Worm (Caenorhabditis elegans) whole organism, L4/young adult: ENCODE results near the gene K07C11.10.

Experiments used
- W03F9.2 ChIP-seq: fragments of 150-350 bp; optimal IDR thresholded peaks from 2 replicates; lab custom pipeline; 2014; ENCODE audit warnings: missing biosample characterization, missing genetic modification characterization
- dao-5 ChIP-seq: sonication (generic microtip); optimal IDR thresholded peaks from 2 replicates; lab custom pipeline; 2016; ENCODE audit warnings: missing genotype, missing genetic modification characterization, moderate library complexity, missing compliant biosample characterization
- him-1 ChIP-seq: sonication (generic microtip); optimal IDR thresholded peaks from 2 replicates; lab custom pipeline; 2016; ENCODE audit warnings: missing genotype, missing genetic modification reagents, missing genetic modification characterization, missing compliant biosample characterization

The K07C11.10 gene

ce11 chrV:8219550-8219949 is 7.2 kb downstream of the K07C11.10 start:
- no peak for TF ChIP-seq W03F9.2 (tag; lab: Kevin White, UChicago)
- TF ChIP-seq him-1 (tag; lab: Kevin White, UChicago), result no peak
- no peak for TF ChIP-seq dao-5 (tag; lab: Kevin White, UChicago)

ce11 chrV:8217661-8218265 is 8.9 kb downstream of the K07C11.10 start, which contains the start of gene K07C11.8:
K07C11.8 (minus strand) TSS chrV:8217884.
- TF ChIP-seq dao-5 (tag; lab: Kevin White, UChicago) (no peak), him-1 (tag; lab: Kevin White, UChicago) (no peak), W03F9.2 (tag; lab: Kevin White, UChicago) (no peak)

ce11 chrV:8217118-8217517 is 9.6 kb downstream of the K07C11.10 start:
- TF ChIP-seq dao-5 (tag; lab: Kevin White, UChicago) (no peak), W03F9.2 (tag; lab: Kevin White, UChicago) (no peak), him-1 (tag; lab: Kevin White, UChicago) (no peak)

DNA sequence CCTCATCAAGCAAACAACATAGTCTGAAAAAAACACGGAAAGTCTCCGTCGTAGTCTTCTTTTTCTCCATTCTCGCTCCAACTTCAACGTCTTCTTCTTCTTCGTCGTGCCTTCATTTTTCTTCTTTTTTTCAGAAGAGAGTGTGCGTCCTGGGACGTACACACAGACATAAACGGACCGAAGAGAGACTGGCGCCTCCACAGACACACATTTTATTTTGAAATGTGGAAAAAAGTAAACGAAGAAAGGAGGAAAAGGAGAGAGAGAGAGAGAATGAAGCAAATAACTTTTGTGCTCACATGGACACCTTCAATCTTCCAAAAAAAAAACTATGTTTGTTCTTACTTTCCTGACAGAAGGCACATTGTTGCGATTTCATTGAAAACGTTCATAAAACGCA is 11.6 kb downstream of the K07C11.10 start:
- TF ChIP-seq him-1 (tag; lab: Kevin White, UChicago), result no peak
- no peak for TF ChIP-seq W03F9.2 (tag; lab: Kevin White, UChicago)
- TF ChIP-seq dao-5 (tag; lab: Kevin White, UChicago), result no peak

- no peak for TF ChIP-seq dao-5 (tag; lab: Kevin White, UChicago)
- no peak for TF ChIP-seq W03F9.2 (tag; lab: Kevin White, UChicago)
- TF ChIP-seq him-1 (tag; lab: Kevin White, UChicago), result no peak
Measured at ce11 chrV:8213868-8214267, 12.8 kb downstream of the K07C11.10 start, which contains the start of gene K07C11.7. K07C11.7 (minus strand) TSS chrV:8213968.

- TF ChIP-seq him-1 (tag; lab: Kevin White, UChicago) (no peak), dao-5 (tag; lab: Kevin White, UChicago) (no peak), W03F9.2 (tag; lab: Kevin White, UChicago) (no peak)
Measured at ce11 chrV:8212816-8213215, 13.9 kb downstream of the K07C11.10 start.

ce11 chrV:8211993-8212392 is 14.7 kb downstream of the K07C11.10 start:
- TF ChIP-seq W03F9.2 (tag; lab: Kevin White, UChicago), result no peak
- TF ChIP-seq dao-5 (tag; lab: Kevin White, UChicago), result no peak
- TF ChIP-seq him-1 (tag; lab: Kevin White, UChicago), result no peak

ce11 chrV:8210527-8210926 is 16.2 kb downstream of the K07C11.10 start:
- TF ChIP-seq him-1 (tag; lab: Kevin White, UChicago) (no peak), W03F9.2 (tag; lab: Kevin White, UChicago) (no peak), dao-5 (tag; lab: Kevin White, UChicago) (no peak)

ce11 chrV:8206931-8207330 is 19.8 kb downstream of the K07C11.10 start, which contains the start of gene timp-1:
timp-1 (plus strand) TSS chrV:8207235.
- no peak for TF ChIP-seq him-1 (tag; lab: Kevin White, UChicago)
- no peak for TF ChIP-seq W03F9.2 (tag; lab: Kevin White, UChicago)
- TF ChIP-seq dao-5 (tag; lab: Kevin White, UChicago), result no peak

DNA sequence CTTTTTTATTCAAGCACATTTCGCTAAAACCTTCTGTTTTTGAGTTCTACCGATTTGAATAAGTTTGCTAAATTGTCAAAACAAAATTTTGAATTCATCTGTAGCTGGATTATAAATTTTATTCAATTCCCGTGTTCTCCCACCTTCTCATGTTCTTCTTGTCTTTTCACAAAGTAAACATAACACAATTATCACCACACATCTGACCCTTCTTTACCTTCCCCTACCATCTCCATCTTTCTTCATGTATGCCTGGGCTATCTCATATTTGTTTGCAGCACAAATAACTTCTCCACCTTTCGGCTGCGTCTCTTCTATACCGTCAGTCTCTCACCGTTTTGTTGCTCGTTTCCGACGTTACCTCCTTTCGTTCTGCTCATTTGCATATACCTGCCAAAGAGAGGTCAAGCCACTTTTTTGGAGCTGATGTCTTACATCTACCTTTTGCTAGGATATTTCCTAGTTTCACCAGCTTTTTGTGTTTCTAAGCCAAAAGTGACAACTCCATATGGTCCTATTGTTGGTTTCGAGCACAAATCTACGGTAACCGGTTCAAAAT is 23.5 kb downstream of the K07C11.10 start, which contains the start of gene cest-17:
Gene cest-17 (plus strand): TSS at position 248 of the 559 bp plus-strand sequence.
- no peak for TF ChIP-seq dao-5 (tag; lab: Kevin White, UChicago)
- TF ChIP-seq him-1 (tag; lab: Kevin White, UChicago), result no peak
- TF ChIP-seq W03F9.2 (tag; lab: Kevin White, UChicago), result no peak

- TF ChIP-seq him-1 (tag; lab: Kevin White, UChicago) (no peak), W03F9.2 (tag; lab: Kevin White, UChicago) (no peak)
Measured at ce11 chrV:8201229-8201858, 25.4 kb downstream of the K07C11.10 start, which contains the start of gene cri-2. cri-2 (plus strand) TSS chrV:8201808.

DNA sequence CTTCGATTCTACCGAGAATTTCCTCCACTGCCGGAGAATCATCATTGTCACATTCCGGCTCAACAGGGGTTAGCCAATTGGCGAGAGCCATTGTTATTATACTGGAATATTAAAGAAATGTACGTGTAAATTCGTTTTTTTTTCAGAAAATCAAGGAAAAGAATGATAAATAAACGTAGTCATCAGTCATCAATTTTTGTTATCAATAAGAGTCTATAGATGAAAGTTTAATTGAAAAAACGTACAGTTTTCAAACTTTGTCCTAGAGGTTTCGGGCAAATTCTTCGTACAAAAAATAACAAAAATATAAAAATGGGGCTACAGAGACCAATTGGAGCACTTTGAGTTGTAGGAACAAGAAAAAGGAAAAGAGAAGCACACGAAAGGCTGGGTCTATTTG is 27.7 kb downstream of the K07C11.10 start, which contains the start of gene F20D6.11:
Gene F20D6.11 (minus strand): TSS at position 101 of the 400 bp plus-strand sequence.
- no peak for TF ChIP-seq dao-5 (tag; lab: Kevin White, UChicago)

ce11 chrV:8196993-8197392 is 29.7 kb downstream of the K07C11.10 start:
- no peak for TF ChIP-seq dao-5 (tag; lab: Kevin White, UChicago)
- TF ChIP-seq W03F9.2 (tag; lab: Kevin White, UChicago), result no peak
- no peak for TF ChIP-seq him-1 (tag; lab: Kevin White, UChicago)
